Worm (Caenorhabditis elegans): Measurements from ENCODE around the gene F57C2.5.

- no peak for TF ChIP-seq hlh-30 (tag; optimal IDR thresholded peaks at IDR 0.05; ENCODE audit: insufficient read depth)
- TF ChIP-seq nhr-11 (tag; optimal IDR thresholded peaks at IDR 0.05): no peak
Observed at ce11 chrII:14507563-14507962, 20.5 kb downstream of the F57C2.5 start, which contains the start of the genes K10H10.7 and K10H10.10.
